Worm (Caenorhabditis elegans): Measurements from ENCODE around the gene set-1.

The set-1 gene

ce11 chrIII:6421973-6422511, 30.1 kb downstream of the set-1 start (continued):
- TF ChIP-seq dve-1 (tag; optimal IDR thresholded peaks at IDR 0.05; ENCODE audit: insufficient read depth) (peak; percentile 84), dmd-8 (GFP tag; IDR thresholded peaks at IDR 0.05) (no peak), nhr-102 (tag; optimal IDR thresholded peaks at IDR 0.05) (peak; percentile 18), nhr-48 (tag; optimal IDR thresholded peaks at IDR 0.05) (no peak), ces-1 (GFP tag; optimal IDR thresholded peaks at IDR 0.05) (no peak), nhr-77 (tag; optimal IDR thresholded peaks at IDR 0.05) (no peak), cey-2 (tag; optimal IDR thresholded peaks at IDR 0.05; ENCODE audit: borderline replicate concordance, insufficient read depth) (peak; percentile 60), hif-1 (tag; optimal IDR thresholded peaks at IDR 0.05) (peak in 1 of 2 experiments; percentile 51), lim-7 (GFP tag; IDR thresholded peaks at IDR 0.05) (no peak), fkh-10 (GFP tag; optimal IDR thresholded peaks at IDR 0.05) (no peak), ceh-62 (tag; optimal IDR thresholded peaks at IDR 0.05) (no peak), nhr-25 (tag; optimal IDR thresholded peaks at IDR 0.05; ENCODE audit: borderline replicate concordance, insufficient read depth) (no peak), lin-39 (tag; optimal IDR thresholded peaks at IDR 0.05) (no peak), unc-39 (tag; optimal IDR thresholded peaks at IDR 0.05) (no peak), ama-1 (optimal IDR thresholded peaks at IDR 0.05) (no peak), pqm-1 (tag; optimal IDR thresholded peaks at IDR 0.05) (peak; percentile 98), gei-8 (GFP tag; optimal IDR thresholded peaks at IDR 0.05) (no peak), madf-9 (GFP tag; conservative IDR thresholded peaks at IDR 0.05) (no peak), egl-43 (GFP tag; IDR thresholded peaks at IDR 0.05) (no peak), mdl-1 (tag; optimal IDR thresholded peaks at IDR 0.05) (peak; percentile 31 to 76), ceh-28 (tag; optimal IDR thresholded peaks at IDR 0.05) (no peak), set-16 (GFP tag; IDR thresholded peaks at IDR 0.05) (no peak), zip-11 (GFP tag; IDR thresholded peaks at IDR 0.05) (no peak)

- TF ChIP-seq aha-1 (tag) (peak; percentile 63), attf-4 (tag; optimal IDR thresholded peaks at IDR 0.05) (no peak), T20F7.1 (GFP tag; optimal IDR thresholded peaks at IDR 0.05) (no peak), nhr-10 (tag; optimal IDR thresholded peaks at IDR 0.05) (peak; percentile 45)
Measured at ce11 chrIII:6421473-6421872, 30.7 kb downstream of the set-1 start.

ce11 chrIII:6420995-6421404, 31.2 kb downstream of the set-1 start:
- TF ChIP-seq lin-29 (GFP tag; IDR thresholded peaks at IDR 0.05) (no peak), ceh-44 (GFP tag; IDR thresholded peaks at IDR 0.05) (no peak), lin-1 (GFP tag; IDR thresholded peaks at IDR 0.05) (peak; percentile 95), zfp-2 (tag; optimal IDR thresholded peaks at IDR 0.05) (no peak), tag-97 (GFP tag; IDR thresholded peaks at IDR 0.05) (no peak), F10B5.3 (tag; optimal IDR thresholded peaks at IDR 0.05) (peak; percentile 34), D1046.2 (GFP tag; IDR thresholded peaks at IDR 0.05) (no peak), dve-1 (tag; optimal IDR thresholded peaks at IDR 0.05; ENCODE audit: insufficient read depth) (peak; percentile 88), snpc-4 (tag; optimal IDR thresholded peaks at IDR 0.05) (no peak), mes-2 (tag; optimal IDR thresholded peaks at IDR 0.05; ENCODE audit: poor library complexity, severe bottlenecking) (peak; percentile 55), daf-8 (GFP tag; IDR thresholded peaks at IDR 0.05) (no peak), hif-1 (tag; optimal IDR thresholded peaks at IDR 0.05) (peak; percentile 36 to 67), mxl-2 (GFP tag; conservative IDR thresholded peaks at IDR 0.05) (peak; percentile 62; the same call in 1 of the 2 replicates), dmd-6 (GFP tag; IDR thresholded peaks at IDR 0.05) (peak; percentile 98), hmg-1.1 (GFP tag; IDR thresholded peaks at IDR 0.05) (peak; percentile 97), T26A8.4 (GFP tag; IDR thresholded peaks at IDR 0.05) (peak; percentile 93), Y5F2A.4 (GFP tag; optimal IDR thresholded peaks at IDR 0.05) (no peak), zag-1 (tag; optimal IDR thresholded peaks at IDR 0.05) (no peak), lim-7 (GFP tag; IDR thresholded peaks at IDR 0.05) (no peak), rbr-2 (tag; optimal IDR thresholded peaks at IDR 0.05) (peak; percentile 84), saeg-2 (GFP tag; IDR thresholded peaks at IDR 0.05) (peak; percentile 93), hlh-30 (tag; optimal IDR thresholded peaks at IDR 0.05; ENCODE audit: insufficient read depth) (peak; percentile 97), F37D6.2 (tag; optimal IDR thresholded peaks at IDR 0.05) (peak; percentile 39), cey-2 (tag; optimal IDR thresholded peaks at IDR 0.05; ENCODE audit: borderline replicate concordance, insufficient read depth) (no peak), php-3 (GFP tag; IDR thresholded peaks at IDR 0.05) (peak; percentile 93)

Data from whole organism, L4 larva.